Fruit fly (Drosophila melanogaster) whole organism, embryonic: ENCODE results near the gene Atx-1.

Experiments
- Awh ChIP-seq: fragments of 200-800 bp; sonication (Bioruptor generic); IDR thresholded peaks from 2 replicates; pipeline ENCODE4, ENCODE4 v1.3.6; 2022; ENCODE audit warnings: missing biosample characterization, missing genetic modification characterization
- Blimp-1 ChIP-seq: fragments of 200-800 bp; sonication (Bioruptor generic); optimal IDR thresholded peaks from 3 replicates; lab custom pipeline; 2018; ENCODE audit warnings: missing biosample characterization, missing genetic modification characterization, mild to moderate bottlenecking, moderate library complexity, missing genetic modification reagents
- CG10209 ChIP-seq: fragments of 200-800 bp; sonication (Bioruptor generic); optimal IDR thresholded peaks from 3 replicates; lab custom pipeline; 2017; ENCODE audit warnings: missing biosample characterization, mild to moderate bottlenecking, missing genetic modification characterization, missing genetic modification reagents
- CG13123 ChIP-seq: fragments of 200-800 bp; sonication (Bioruptor generic); optimal IDR thresholded peaks from 2 replicates; lab custom pipeline; 2016; ENCODE audit warnings: missing biosample characterization, missing genetic modification characterization
- CG14014 ChIP-seq: fragments of 200-800 bp; sonication (Bioruptor generic); IDR thresholded peaks from 2 replicates; pipeline ENCODE4 v1.3.6; 2022; ENCODE audit warnings: missing biosample characterization, missing genetic modification characterization
- CG15514 ChIP-seq: fragments of 200-800 bp; sonication (Bioruptor generic); optimal IDR thresholded peaks from 3 replicates; lab custom pipeline; 2017; ENCODE audit warnings: missing biosample characterization, missing genetic modification characterization, mild to moderate bottlenecking, moderate library complexity, missing genetic modification reagents
- CG18262 ChIP-seq: fragments of 200-800 bp; optimal IDR thresholded peaks from 3 replicates; lab custom pipeline; 2019; ENCODE audit warnings: missing biosample characterization, mild to moderate bottlenecking, missing genetic modification characterization, moderate library complexity
- CG2120 ChIP-seq: fragments of 200-800 bp; sonication (Bioruptor generic); optimal IDR thresholded peaks from 3 replicates; lab custom pipeline; 2016; ENCODE audit warnings: missing biosample characterization, missing genetic modification characterization
- CG2129 ChIP-seq: fragments of 200-800 bp; sonication (Bioruptor generic); IDR thresholded peaks from 2 replicates; pipeline ENCODE4 v1.3.6; 2022; ENCODE audit warnings: missing biosample characterization, missing genetic modification characterization; ENCODE audit not compliant: partially characterized antibody
- CG2199 ChIP-seq: fragments of 200-800 bp; sonication (Bioruptor generic); IDR thresholded peaks from 3 replicates; pipeline ENCODE4 v1.3.6; 2022; ENCODE audit warnings: missing biosample characterization, missing genetic modification characterization
- CG33213 ChIP-seq: fragments of 200-800 bp; sonication (Bioruptor generic); optimal IDR thresholded peaks from 3 replicates; lab custom pipeline; 2016; ENCODE audit warnings: missing biosample characterization, missing genetic modification characterization
- CG4404 ChIP-seq: fragments of 200-800 bp; sonication (Bioruptor generic); IDR thresholded peaks from 2 replicates; pipeline ENCODE4 v1.3.6; 2022; ENCODE audit warnings: missing biosample characterization, missing genetic modification characterization
- CG4424 ChIP-seq: fragments of 200-800 bp; sonication (Bioruptor generic); optimal IDR thresholded peaks from 3 replicates; lab custom pipeline; 2016; ENCODE audit warnings: missing biosample characterization, missing genetic modification characterization
- CG6689 ChIP-seq: fragments of 200-800 bp; sonication (Bioruptor generic); IDR thresholded peaks from 2 replicates; pipeline ENCODE4 v1.3.6; 2022; ENCODE audit warnings: missing biosample characterization, missing genetic modification characterization
- CG7786 ChIP-seq: fragments of 200-800 bp; sonication (Bioruptor generic); optimal IDR thresholded peaks from 2 replicates; lab custom pipeline; 2016; ENCODE audit warnings: missing biosample characterization, missing genetic modification characterization
- CG7839 ChIP-seq: fragments of 200-800 bp; sonication (Bioruptor generic); optimal IDR thresholded peaks from 3 replicates; lab custom pipeline; 2018; ENCODE audit warnings: missing biosample characterization, mild to moderate bottlenecking, missing genetic modification characterization, moderate library complexity
- CG8281 ChIP-seq: fragments of 200-800 bp; sonication (Bioruptor generic); optimal IDR thresholded peaks from 2 replicates; lab custom pipeline; 2018; ENCODE audit warnings: missing biosample characterization, mild to moderate bottlenecking, missing genetic modification characterization, moderate library complexity
- CG8290 ChIP-seq, 3 experiments: fragments of 200-800 bp; sonication (Bioruptor generic); optimal IDR thresholded peaks; 2 replicates each; lab custom pipeline; 2016 to 2019; ENCODE audit warnings: missing biosample characterization in 3 of 3, missing genetic modification characterization in 3 of 3, mild to moderate bottlenecking in 2 of 3, moderate library complexity in 1 of 3
- D19B ChIP-seq: fragments of 200-800 bp; sonication (Bioruptor generic); optimal IDR thresholded peaks from 2 replicates; lab custom pipeline; 2017; ENCODE audit warnings: missing biosample characterization, mild to moderate bottlenecking, missing genetic modification characterization
- Dad ChIP-seq: fragments of 200-800 bp; sonication (Bioruptor generic); optimal IDR thresholded peaks from 3 replicates; lab custom pipeline; 2016; ENCODE audit warnings: missing biosample characterization, missing genetic modification characterization
- Dbx ChIP-seq: fragments of 200-800 bp; sonication (Bioruptor generic); IDR thresholded peaks from 3 replicates; pipeline ENCODE4 v1.3.6; 2022; ENCODE audit warnings: missing biosample characterization, missing genetic modification characterization
- Deaf1 ChIP-seq: fragments of 200-800 bp; optimal IDR thresholded peaks from 3 replicates; lab custom pipeline; 2019; ENCODE audit warnings: missing biosample characterization, mild to moderate bottlenecking, missing genetic modification characterization, moderate library complexity
- Eip74EF ChIP-seq, 2 experiments: fragments of 200-800 bp in 1 of 2; fragments of >200 bp in 1 of 2; sonication (Bioruptor generic) in 1 of 2; optimal IDR thresholded peaks; 2 replicates each; lab custom pipeline; 2017 to 2019; ENCODE audit warnings: missing biosample characterization in 2 of 2, missing genetic modification characterization in 2 of 2, mild to moderate bottlenecking in 1 of 2, moderate library complexity in 1 of 2
- Fer1 ChIP-seq: fragments of 200-800 bp; sonication (Bioruptor generic); optimal IDR thresholded peaks from 2 replicates; lab custom pipeline; 2017; ENCODE audit warnings: missing biosample characterization, mild to moderate bottlenecking, missing genetic modification characterization
- HmgD ChIP-seq: fragments of 200-800 bp; sonication (Bioruptor generic); optimal IDR thresholded peaks from 3 replicates; lab custom pipeline; 2016; ENCODE audit warnings: missing biosample characterization, missing genetic modification characterization
- Hmx ChIP-seq: fragments of 200-800 bp; sonication (Bioruptor generic); optimal IDR thresholded peaks from 2 replicates; lab custom pipeline; 2016; ENCODE audit warnings: missing biosample characterization, missing genetic modification characterization
- Hr51 ChIP-seq, 2 experiments: fragments of 200-800 bp; sonication (Bioruptor generic); optimal IDR thresholded peaks; 2 replicates in 1 of 2; 3 replicates in 1 of 2; lab custom pipeline; 2016 to 2018; ENCODE audit warnings: missing biosample characterization in 2 of 2, missing genetic modification characterization in 2 of 2, mild to moderate bottlenecking in 1 of 2, moderate library complexity in 1 of 2
- Oli ChIP-seq: fragments of 200-800 bp; sonication (Bioruptor generic); optimal IDR thresholded peaks from 2 replicates; lab custom pipeline; 2018; ENCODE audit warnings: missing biosample characterization, mild to moderate bottlenecking, missing genetic modification characterization, moderate library complexity
- Rfx ChIP-seq: fragments of 200-800 bp; sonication (Bioruptor generic); IDR thresholded peaks from 2 replicates; pipeline ENCODE4 v1.3.6; 2022; ENCODE audit warnings: missing biosample characterization, missing genetic modification characterization
- Scr ChIP-seq: fragments of 200-800 bp; sonication (Bioruptor generic); IDR thresholded peaks from 2 replicates; pipeline ENCODE4 v1.3.6; 2022; ENCODE audit warnings: missing biosample characterization, missing genetic modification characterization; ENCODE audit not compliant: partially characterized antibody
- Ssrp ChIP-seq: fragments of 200-800 bp; sonication (Bioruptor generic); optimal IDR thresholded peaks from 2 replicates; lab custom pipeline; 2018; ENCODE audit warnings: missing biosample characterization, mild to moderate bottlenecking, missing genetic modification characterization, moderate library complexity
- Usf ChIP-seq: fragments of 200-800 bp; sonication (Bioruptor generic); optimal IDR thresholded peaks from 2 replicates; lab custom pipeline; 2017; ENCODE audit warnings: missing genotype, missing biosample characterization, missing genetic modification characterization
- Xbp1 ChIP-seq: fragments of 200-800 bp; sonication (Bioruptor generic); optimal IDR thresholded peaks from 3 replicates; lab custom pipeline; 2016; ENCODE audit warnings: missing biosample characterization, mild to moderate bottlenecking, missing genetic modification characterization
- Xrp1 ChIP-seq: fragments of 200-800 bp; sonication (Bioruptor generic); IDR thresholded peaks from 2 replicates; pipeline ENCODE4 v1.3.6; 2022; ENCODE audit warnings: missing biosample characterization, missing genetic modification characterization
- al ChIP-seq: fragments of 200-800 bp; sonication (Bioruptor generic); IDR thresholded peaks from 2 replicates; pipeline ENCODE4 v1.3.6; 2022; ENCODE audit warnings: missing biosample characterization, missing genetic modification characterization
- ase ChIP-seq: fragments of 200-800 bp; sonication (Bioruptor generic); IDR thresholded peaks from 3 replicates; pipeline ENCODE4 v1.3.6; 2022; ENCODE audit warnings: missing biosample characterization, missing genetic modification characterization
- cg ChIP-seq: fragments of 200-800 bp; sonication (Bioruptor generic); optimal IDR thresholded peaks from 3 replicates; lab custom pipeline; 2019; ENCODE audit warnings: missing biosample characterization, mild to moderate bottlenecking, missing genetic modification characterization, moderate library complexity
- dimm ChIP-seq: fragments of 200-800 bp; sonication (Bioruptor generic); IDR thresholded peaks from 2 replicates; pipeline ENCODE4 v1.3.6; 2022; ENCODE audit warnings: missing biosample characterization, missing genetic modification characterization
- fd96Cb ChIP-seq: fragments of 200-800 bp; sonication (Bioruptor generic); optimal IDR thresholded peaks from 2 replicates; lab custom pipeline; 2018; ENCODE audit warnings: missing biosample characterization, mild to moderate bottlenecking, missing genetic modification characterization, moderate library complexity
- ind ChIP-seq: fragments of 200-800 bp; sonication (Bioruptor generic); optimal IDR thresholded peaks from 3 replicates; lab custom pipeline; 2016; ENCODE audit warnings: missing biosample characterization, missing genetic modification characterization
- kah ChIP-seq: fragments of 200-800 bp; sonication (Bioruptor generic); optimal IDR thresholded peaks from 2 replicates; lab custom pipeline; 2018; ENCODE audit warnings: missing biosample characterization, mild to moderate bottlenecking, missing genetic modification characterization
- lmd ChIP-seq: fragments of 200-800 bp; sonication (Bioruptor generic); IDR thresholded peaks from 2 replicates; pipeline ENCODE4 v1.3.6; 2022; ENCODE audit warnings: missing biosample characterization, missing genetic modification characterization
- mam ChIP-seq: fragments of 200-800 bp; sonication (Bioruptor generic); optimal IDR thresholded peaks from 3 replicates; lab custom pipeline; 2016; ENCODE audit warnings: missing biosample characterization, missing genetic modification characterization
- nom ChIP-seq: fragments of 200-800 bp; sonication (Bioruptor generic); optimal IDR thresholded peaks from 2 replicates; lab custom pipeline; 2017; ENCODE audit warnings: missing biosample characterization, missing genetic modification characterization, mild to moderate bottlenecking, moderate library complexity, missing genetic modification reagents
- odd ChIP-seq: fragments of 200-800 bp; sonication (Bioruptor generic); optimal IDR thresholded peaks from 2 replicates; lab custom pipeline; 2017; ENCODE audit warnings: missing biosample characterization, mild to moderate bottlenecking, missing genetic modification characterization
- pzg ChIP-seq: fragments of 200-800 bp; sonication (Bioruptor generic); optimal IDR thresholded peaks from 3 replicates; lab custom pipeline; 2018; ENCODE audit warnings: missing biosample characterization, mild to moderate bottlenecking, missing genetic modification characterization, moderate library complexity
- unpg ChIP-seq: fragments of 200-800 bp; sonication (Bioruptor generic); optimal IDR thresholded peaks from 3 replicates; lab custom pipeline; 2018; ENCODE audit warnings: missing biosample characterization, mild to moderate bottlenecking, missing genetic modification characterization, moderate library complexity
- z ChIP-seq: fragments of 200-800 bp; sonication (Bioruptor generic); IDR thresholded peaks from 3 replicates; pipeline ENCODE4 v1.3.6; 2022; ENCODE audit warnings: missing biosample characterization, missing genetic modification characterization

Gene Atx-1

dm6 chrX:6860413-6861089 is 37.5 kb downstream of the Atx-1 start (continued):
- TF ChIP-seq pzg (GFP tag; lab: Kevin White, UChicago) = no peak
- TF ChIP-seq CG33213 (GFP tag; lab: Kevin White, UChicago) = no peak
- 0 out of 3 replicates have a peak, but pooled peaks have one; percentile 20 for TF ChIP-seq CG2199
- TF ChIP-seq odd (GFP tag; lab: Kevin White, UChicago) = no peak
- peak; percentile 26; the same call in 1 of the 2 replicates for TF ChIP-seq CG6689 (GFP tag; lab: Robert Waterston, UW)
- TF ChIP-seq CG2120 (GFP tag; lab: Kevin White, UChicago) = no peak
- no peak for TF ChIP-seq CG13123 (GFP tag; lab: Kevin White, UChicago)
- peak; percentile 11 for TF ChIP-seq unpg (GFP tag; lab: Kevin White, UChicago)
- TF ChIP-seq Scr (GFP tag; lab: Robert Waterston, UW) = no peak
- peak; percentile 68 for TF ChIP-seq Rfx
- no peak for TF ChIP-seq D19B
- TF ChIP-seq Fer1 = no peak
- 0 out of 2 replicates have a peak, but pooled peaks have one; percentile 28 for TF ChIP-seq al (GFP tag; lab: Robert Waterston, UW)
- TF ChIP-seq Oli (tag; lab: Kevin White, UChicago) = peak; percentile 51
- TF ChIP-seq Eip74EF (GFP tag; optimal IDR thresholded peaks at IDR 0.05; lab: Kevin White, UChicago) = no peak
- no peak for TF ChIP-seq HmgD (GFP tag; lab: Kevin White, UChicago)
- no peak for TF ChIP-seq dimm
- TF ChIP-seq Hmx = no peak
- TF ChIP-seq mam (GFP tag; lab: Kevin White, UChicago) = peak; percentile 10
- TF ChIP-seq Dbx (GFP tag; lab: Robert Waterston, UW) = peak; percentile 29; the same call in 1 of the 3 replicates
- no peak for TF ChIP-seq Deaf1
- no peak for TF ChIP-seq cg
- peak; percentile 55 for TF ChIP-seq CG18262
- TF ChIP-seq kah = no peak
- no peak for TF ChIP-seq Usf
- peak; percentile 35 for TF ChIP-seq ind (GFP tag; lab: Kevin White, UChicago)
- TF ChIP-seq z (GFP tag; lab: Robert Waterston, UW) = no peak
- TF ChIP-seq Xrp1 (GFP tag; lab: Robert Waterston, UW) = peak; percentile 36; the same call in 1 of the 2 replicates
- no peak for TF ChIP-seq CG7786 (GFP tag; lab: Kevin White, UChicago)
- no peak for TF ChIP-seq CG8290 (GFP tag; optimal IDR thresholded peaks at IDR 0.05; lab: Kevin White, UChicago)
- TF ChIP-seq CG8290 (tag; optimal IDR thresholded peaks at IDR 0.05; lab: Kevin White, UChicago) = no peak
- peak; percentile 50; the same call in 1 of the 2 replicates for TF ChIP-seq CG14014 (GFP tag; lab: Robert Waterston, UW)
- TF ChIP-seq CG8281 (tag; lab: Kevin White, UChicago) = peak; percentile 6
- peak; percentile 29; the same call in 1 of the 2 replicates for TF ChIP-seq lmd (GFP tag; lab: Robert Waterston, UW)
- peak; percentile 41 for TF ChIP-seq CG4424 (GFP tag; lab: Kevin White, UChicago)
- TF ChIP-seq nom = peak; percentile 53
- TF ChIP-seq ase (GFP tag; lab: Robert Waterston, UW) = 0 out of 3 replicates have a peak, but pooled peaks have one; percentile 20
- no peak for TF ChIP-seq CG2129 (GFP tag; lab: Robert Waterston, UW)
- TF ChIP-seq CG10209 = peak; percentile 1
- no peak for TF ChIP-seq Xbp1 (GFP tag; lab: Kevin White, UChicago)
- peak; percentile 30 for TF ChIP-seq Ssrp
- peak; percentile 35 for TF ChIP-seq fd96Cb
- no peak for TF ChIP-seq CG4404
- peak; percentile 23 for TF ChIP-seq CG15514
- TF ChIP-seq Hr51 (GFP tag; optimal IDR thresholded peaks at IDR 0.05; lab: Kevin White, UChicago) = no peak
- TF ChIP-seq CG7839 (tag; lab: Kevin White, UChicago) = peak; percentile 20
- TF ChIP-seq Dad (GFP tag; lab: Kevin White, UChicago) = no peak
- TF ChIP-seq Blimp-1 (GFP tag; lab: Kevin White, UChicago) = peak; percentile 35
- TF ChIP-seq Awh (GFP tag; lab: Robert Waterston, UW) = no peak
